Fruit fly (Drosophila melanogaster) S2 (cell line): ENCODE results near the gene msl-3.

Experiments
- CG8478 ChIP-seq: fragments of >200 bp; optimal IDR thresholded peaks from 2 replicates; lab custom pipeline; 2018
- CTCF ChIP-seq, 2 experiments: fragments of >200 bp; optimal IDR thresholded peaks; 2 replicates each; lab custom pipeline; 2018

Gene msl-3

DNA sequence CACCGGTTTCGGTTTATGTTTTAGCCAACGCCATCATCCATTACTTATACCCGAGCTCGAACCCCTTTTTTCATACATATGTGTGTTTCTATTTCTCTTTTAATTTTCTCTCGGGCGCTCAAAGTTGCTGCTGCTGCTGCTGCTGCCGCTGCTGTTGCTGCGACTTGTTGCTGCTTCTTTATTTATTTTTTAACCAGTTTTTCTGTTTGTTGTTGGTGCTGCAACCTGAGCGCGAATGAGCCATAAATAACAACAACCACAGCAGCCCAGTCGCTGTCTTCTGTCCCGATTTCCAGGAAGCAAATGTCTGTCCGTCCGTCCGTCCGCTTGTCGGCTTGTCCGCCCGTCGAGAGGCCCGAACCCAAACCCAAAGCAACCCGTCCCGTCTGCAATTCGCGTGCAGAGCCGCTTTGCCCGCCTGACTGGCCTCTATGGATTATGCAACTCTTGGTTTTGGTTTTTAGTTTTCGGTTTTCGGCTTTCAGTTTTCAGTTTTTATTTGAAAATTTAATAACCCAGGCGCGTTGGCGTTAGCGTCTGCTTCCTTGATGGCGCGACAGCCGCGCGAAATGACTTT lies 12.4 kb upstream of the msl-3 start:
- TF ChIP-seq CTCF (optimal IDR thresholded peaks at IDR 0.05; lab: Kevin White, UChicago) (no peak), CG8478 (lab: Kevin White, UChicago) (no peak)

dm6 chr3L:7136663-7137062 lies 11.3 kb upstream of the msl-3 start:
- TF ChIP-seq CG8478 (lab: Kevin White, UChicago) (no peak), CTCF (optimal IDR thresholded peaks at IDR 0.05; lab: Kevin White, UChicago) (no peak)

DNA sequence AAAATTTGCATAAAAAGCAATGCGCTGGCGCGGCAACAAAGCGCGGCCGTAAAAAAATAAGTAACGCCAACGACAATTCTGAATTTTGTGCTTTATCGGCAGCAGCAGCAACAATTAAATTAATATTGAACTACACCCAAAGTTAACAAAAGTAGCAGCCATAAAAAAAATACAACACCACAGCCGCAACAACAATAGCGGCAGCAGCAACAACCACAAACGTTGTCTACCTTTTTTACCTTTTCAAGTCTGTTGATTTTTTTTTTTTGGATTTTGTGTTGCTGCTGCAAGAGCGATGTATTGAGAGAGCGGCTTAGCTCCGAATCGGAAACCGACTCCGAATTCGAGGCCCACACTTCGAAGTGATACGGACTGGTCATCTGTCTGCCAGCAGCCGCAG lies 9.5 kb upstream of the msl-3 start:
- TF ChIP-seq CG8478 (lab: Kevin White, UChicago), result no peak
- TF ChIP-seq CTCF (optimal IDR thresholded peaks at IDR 0.05; lab: Kevin White, UChicago), result no peak

- TF ChIP-seq CTCF (optimal IDR thresholded peaks at IDR 0.05; lab: Kevin White, UChicago) (no peak), CG8478 (lab: Kevin White, UChicago) (no peak)
Observed at dm6 chr3L:7133699-7134655, 8.6 kb upstream of the msl-3 start, which contains the start of gene melt. Gene melt (plus strand): TSS chr3L:7134516.

DNA sequence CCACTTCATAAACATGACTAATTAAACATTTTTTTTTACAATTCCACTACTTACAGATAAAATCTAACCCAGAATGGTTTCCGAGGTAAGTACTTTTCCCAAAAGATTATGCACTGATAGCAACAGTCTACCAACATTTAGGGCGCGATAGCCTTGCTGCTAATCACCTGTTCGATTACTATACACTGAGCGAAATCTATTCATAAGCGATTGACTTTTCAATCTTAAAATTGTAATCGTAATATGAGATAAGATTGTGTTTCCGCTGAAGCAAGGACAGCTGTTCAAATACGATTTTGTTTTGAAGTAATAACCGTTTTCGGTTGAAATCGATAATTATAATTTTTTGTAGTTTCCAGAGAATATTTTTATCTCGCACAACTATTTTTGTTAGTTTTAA lies 7.3 kb upstream of the msl-3 start:
- TF ChIP-seq CTCF (optimal IDR thresholded peaks at IDR 0.05; lab: Kevin White, UChicago), result no peak
- TF ChIP-seq CG8478 (lab: Kevin White, UChicago), result no peak

DNA sequence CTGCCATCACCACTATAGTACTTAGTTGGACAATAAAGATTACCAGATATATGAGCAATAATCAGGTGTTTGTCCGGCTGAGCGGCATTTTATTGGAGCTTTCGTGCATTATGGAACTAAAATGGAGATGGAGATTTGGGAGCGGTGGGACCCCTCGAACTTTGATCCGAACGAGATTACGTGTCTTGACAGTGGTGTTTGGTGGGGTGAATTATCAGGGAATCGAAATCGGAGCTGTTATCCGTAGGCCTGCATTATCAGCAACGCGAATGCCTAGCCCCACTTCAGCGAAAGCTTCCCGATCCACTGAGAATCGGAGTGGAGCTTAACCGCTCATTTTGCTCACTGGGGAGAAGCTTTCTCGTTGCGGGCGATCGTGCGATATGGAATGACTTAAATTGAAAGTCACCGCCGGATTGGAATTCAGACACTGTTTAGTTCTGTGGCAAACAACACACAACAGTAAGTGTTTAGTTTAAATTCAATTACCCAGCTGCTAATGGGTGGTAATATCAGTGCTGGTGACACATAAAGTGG lies 6.2 kb upstream of the msl-3 start, which contains the start of gene Acbp2:
Gene Acbp2, plus strand, starts transcription at position 417 of the 537 bp plus-strand sequence.
- TF ChIP-seq CG8478 (lab: Kevin White, UChicago) (no peak), CTCF (optimal IDR thresholded peaks at IDR 0.05; lab: Kevin White, UChicago) (no peak)

- no peak for TF ChIP-seq CTCF (optimal IDR thresholded peaks at IDR 0.05; lab: Kevin White, UChicago)
- no peak for TF ChIP-seq CG8478 (lab: Kevin White, UChicago)
Observed at dm6 chr3L:7130574-7130973, 5.2 kb upstream of the msl-3 start, which contains the start of gene Acbp3. Gene Acbp3 (plus strand): TSS chr3L:7130874.

dm6 chr3L:7128214-7129008 lies 3.1 kb upstream of the msl-3 start, which contains the start of the genes Acbp4 and Acbp6:
Gene Acbp4 (minus strand): TSS chr3L:7128264.
Gene Acbp6 (plus strand): TSS chr3L:7128903.
- TF ChIP-seq CG8478 (lab: Kevin White, UChicago) (no peak), CTCF (optimal IDR thresholded peaks at IDR 0.05; lab: Kevin White, UChicago) (no peak)

- TF ChIP-seq CTCF (optimal IDR thresholded peaks at IDR 0.05; lab: Kevin White, UChicago) (no peak), CG8478 (lab: Kevin White, UChicago) (no peak)
Observed at dm6 chr3L:7122136-7122535, 3.2 kb downstream of the msl-3 start.

- TF ChIP-seq CG8478 (lab: Kevin White, UChicago) (no peak), CTCF (optimal IDR thresholded peaks at IDR 0.05; lab: Kevin White, UChicago) (no peak)
Observed at dm6 chr3L:7115944-7116343, 9.4 kb downstream of the msl-3 start.

dm6 chr3L:7113010-7113409 lies 12.3 kb downstream of the msl-3 start:
- no peak for TF ChIP-seq CTCF (optimal IDR thresholded peaks at IDR 0.05; lab: Kevin White, UChicago)
- TF ChIP-seq CG8478 (lab: Kevin White, UChicago), result no peak

DNA sequence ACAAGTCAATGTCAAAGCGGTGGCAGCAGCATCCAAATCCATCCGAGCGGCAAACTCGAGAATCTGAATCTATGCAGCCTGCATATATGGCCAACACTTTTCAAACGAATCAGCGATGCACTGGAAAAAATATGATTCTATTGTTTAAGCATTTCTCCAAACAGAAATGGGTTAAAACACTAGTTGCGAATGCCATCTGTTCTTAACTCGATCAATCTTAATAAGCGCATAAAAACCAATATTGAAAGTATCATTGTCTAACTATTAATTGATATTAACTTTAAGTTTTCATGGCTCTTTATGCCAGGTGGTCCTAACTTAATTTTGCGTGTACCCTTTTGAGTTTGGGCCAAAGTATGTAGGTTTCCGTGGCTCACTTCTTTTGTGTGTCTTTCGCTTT lies 19.6 kb downstream of the msl-3 start:
- no peak for TF ChIP-seq CG8478 (lab: Kevin White, UChicago)
- no peak for TF ChIP-seq CTCF (optimal IDR thresholded peaks at IDR 0.05; lab: Kevin White, UChicago)

DNA sequence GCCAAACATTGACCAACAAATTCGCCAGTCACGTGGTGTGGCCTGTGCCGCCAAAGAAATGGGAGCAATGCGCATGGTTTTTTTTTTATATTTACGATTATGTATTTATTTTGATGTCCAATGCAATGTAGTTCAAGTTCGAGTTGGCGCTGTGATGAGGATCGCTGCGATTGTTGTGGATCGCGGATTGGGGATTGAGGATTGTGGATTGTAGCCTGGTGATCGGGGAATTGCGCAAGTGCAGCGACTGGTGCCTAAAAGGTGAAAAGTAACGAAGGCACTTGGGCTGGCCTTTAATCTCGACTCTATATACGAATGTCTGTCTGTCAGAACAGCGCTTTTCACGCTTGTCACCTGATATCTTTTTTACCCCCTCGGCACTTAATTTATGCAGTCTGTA lies 20.8 kb downstream of the msl-3 start:
- TF ChIP-seq CG8478 (lab: Kevin White, UChicago) (no peak), CTCF (optimal IDR thresholded peaks at IDR 0.05; lab: Kevin White, UChicago) (no peak)

DNA sequence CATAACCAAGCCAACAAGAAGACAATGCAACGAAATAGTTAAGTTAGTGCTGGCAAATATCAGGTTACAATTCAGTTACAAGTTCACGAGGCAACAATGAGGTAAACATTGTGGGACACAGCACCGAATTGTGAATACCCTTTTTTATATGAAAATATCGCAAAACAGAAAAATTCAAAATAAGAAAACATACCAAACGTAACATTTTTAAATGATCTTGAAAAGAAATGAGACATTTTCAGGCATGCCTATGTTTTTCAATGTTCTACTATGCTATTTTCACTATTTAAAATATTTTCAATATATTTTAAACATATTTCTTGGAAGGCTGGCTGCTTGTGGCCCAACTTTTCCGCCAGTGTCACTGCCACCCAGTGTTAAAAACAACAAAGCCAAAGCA lies 21.4 kb downstream of the msl-3 start:
- no peak for TF ChIP-seq CTCF (optimal IDR thresholded peaks at IDR 0.05; lab: Kevin White, UChicago)
- no peak for TF ChIP-seq CG8478 (lab: Kevin White, UChicago)
